Worm (Caenorhabditis elegans) whole organism, midembryonic: Measurements from ENCODE around the gene C16C8.14.

ENCODE experiments used
- T22C8.4 ChIP-seq: fragments of 200-800 bp; sonication (Bioruptor generic); IDR thresholded peaks from 2 replicates; pipeline ENCODE4 v1.3.6; 2022; ENCODE audit warnings: missing genetic modification characterization, missing compliant biosample characterization
- cog-1 ChIP-seq: sonication (generic microtip); optimal IDR thresholded peaks from 2 replicates; lab custom pipeline; 2016; ENCODE audit warnings: missing genetic modification characterization, missing compliant biosample characterization
- flt-1 ChIP-seq: fragments of 200-800 bp; sonication (Bioruptor generic); IDR thresholded peaks from 2 replicates; pipeline ENCODE4 v1.3.6; 2022; ENCODE audit warnings: missing genetic modification characterization, missing compliant biosample characterization
- klf-2 ChIP-seq: fragments of 200-800 bp; sonication (Bioruptor generic); conservative IDR thresholded peaks from 2 replicates; pipeline ENCODE4 v1.3.6; 2022; ENCODE audit warnings: missing genetic modification reagents, missing genetic modification characterization, missing compliant biosample characterization
- med-1 ChIP-seq: sonication (generic microtip); optimal IDR thresholded peaks from 2 replicates; lab custom pipeline; 2017; ENCODE audit warnings: missing genetic modification characterization, mild to moderate bottlenecking, missing compliant biosample characterization, antibody characterized with exemption, missing genetic modification reagents; ENCODE audit not compliant: insufficient read depth
- ref-1 ChIP-seq: fragments of 200-800 bp; sonication (Bioruptor generic); conservative IDR thresholded peaks from 2 replicates; pipeline ENCODE4 v1.3.6; 2022; ENCODE audit warnings: missing genetic modification reagents, missing genetic modification characterization, missing compliant biosample characterization
- ztf-23 ChIP-seq: fragments of 200-800 bp; sonication (Bioruptor generic); IDR thresholded peaks from 2 replicates; pipeline ENCODE4 v1.3.6; 2022; ENCODE audit warnings: missing genetic modification reagents, missing genetic modification characterization, missing compliant biosample characterization
- ztf-29 ChIP-seq: fragments of 200-800 bp; sonication (Bioruptor generic); IDR thresholded peaks from 2 replicates; pipeline ENCODE4 v1.3.6; 2022; ENCODE audit warnings: missing genetic modification reagents, missing genetic modification characterization, missing compliant biosample characterization

- TF ChIP-seq klf-2 (GFP tag; lab: Robert Waterston, UW) (no peak), ztf-29 (GFP tag; lab: Robert Waterston, UW) (no peak), ztf-23 (GFP tag; lab: Robert Waterston, UW) (no peak), cog-1 (tag; lab: Kevin White, UChicago) (no peak), ref-1 (GFP tag; lab: Robert Waterston, UW) (no peak), med-1 (GFP tag; lab: Kevin White, UChicago) (no peak), flt-1 (GFP tag; lab: Robert Waterston, UW) (no peak), T22C8.4 (GFP tag; lab: Robert Waterston, UW) (no peak)
Measured at ce11 chrII:3453521-3453920, 3.9 kb downstream of the C16C8.14 start, which contains the start of gene C16C8.11.
